Worm (Caenorhabditis elegans): ENCODE results near the gene swt-3.

DNA sequence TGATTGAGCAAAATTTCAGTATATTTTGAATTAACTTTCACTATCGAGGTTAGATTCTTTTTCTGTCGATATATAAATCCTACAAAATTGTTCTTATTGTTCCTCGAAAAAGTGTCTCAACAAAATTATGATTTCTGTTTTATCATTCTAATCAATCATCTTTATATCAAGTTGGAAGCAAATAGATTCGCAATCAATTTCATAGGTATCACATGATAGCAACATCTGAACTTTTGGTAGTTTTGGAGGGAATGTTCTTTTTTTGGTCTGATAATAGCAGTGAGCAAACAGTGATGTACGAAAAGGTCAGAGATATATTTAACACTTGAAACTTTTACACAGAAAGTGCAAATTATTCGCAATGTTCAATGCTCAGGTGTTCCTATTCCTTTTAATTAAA, 30.3 kb upstream of the swt-3 start:
- TF ChIP-seq nhr-237 (tag; optimal IDR thresholded peaks at IDR 0.05) (no peak), unc-62 (GFP tag; optimal IDR thresholded peaks at IDR 0.05 in 1 of 2) (no peak), unc-62 (tag; optimal IDR thresholded peaks at IDR 0.05) (no peak), pha-4 (GFP tag; IDR thresholded peaks at IDR 0.05) (no peak), pha-4 (tag; optimal IDR thresholded peaks at IDR 0.05) (no peak), daf-8 (GFP tag; IDR thresholded peaks at IDR 0.05) (no peak), daf-12 (tag; optimal IDR thresholded peaks at IDR 0.05) (no peak), pqm-1 (tag; optimal IDR thresholded peaks at IDR 0.05) (peak; percentile 92)

Data from whole organism, L4 larva.